Worm (Caenorhabditis elegans) whole organism, L4 larva: ENCODE measurements around the gene str-14.
"Not testable (repeated sequence)": the region's sequence is repeated elsewhere in the genome, so short reads cannot be mapped to it uniquely, and the experiment has no call there.

Experiments used
- ama-1 ChIP-seq: fragments of 150-350 bp; optimal IDR thresholded peaks from 2 replicates; lab custom pipeline; 2014; ENCODE audit warnings: inconsistent platforms, mixed read lengths
- ceh-82 ChIP-seq: sonication (generic microtip); optimal IDR thresholded peaks from 2 replicates; lab custom pipeline; 2017; ENCODE audit warnings: missing biosample characterization, missing genetic modification characterization
- daf-12 ChIP-seq: fragments of 150-350 bp; optimal IDR thresholded peaks from 2 replicates; lab custom pipeline; 2014; ENCODE audit warnings: missing biosample characterization, missing genetic modification reagents, missing genetic modification characterization
- fkh-10 ChIP-seq: fragments of 150-350 bp; optimal IDR thresholded peaks from 2 replicates; lab custom pipeline; 2014; ENCODE audit warnings: missing biosample characterization, missing genetic modification reagents, missing genetic modification characterization
- mep-1 ChIP-seq: fragments of 150-350 bp; sonication (generic microtip); optimal IDR thresholded peaks from 3 replicates; lab custom pipeline; 2014; ENCODE audit warnings: missing biosample characterization, missing genetic modification characterization
- nhr-28 ChIP-seq: fragments of 150-350 bp; optimal IDR thresholded peaks from 2 replicates; lab custom pipeline; 2014; ENCODE audit warnings: missing biosample characterization, missing genetic modification characterization
- unc-62 ChIP-seq, 3 experiments: fragments of 150-350 bp in 1 of 3; sonication (generic microtip); optimal IDR thresholded peaks in 2 of 3; peaks in 1 of 3; 1 replicate in 1 of 3; 2 replicates in 2 of 3; lab custom pipeline; 2014 to 2017; ENCODE audit warnings: missing biosample characterization in 3 of 3, missing genetic modification characterization in 3 of 3, missing genetic modification reagents in 3 of 3, missing genotype in 1 of 3

ce11 chrV:16474686-16475085 lies 19.7 kb upstream of the str-14 start:
- TF ChIP-seq mep-1 (tag; lab: Kevin White, UChicago); ama-1; unc-62 (GFP tag; optimal IDR thresholded peaks at IDR 0.05 in 1 of 2; lab: Kevin White, UChicago); unc-62 (tag; optimal IDR thresholded peaks at IDR 0.05; lab: Kevin White, UChicago); nhr-28 (tag; lab: Kevin White, UChicago); ceh-82 (tag; lab: Kevin White, UChicago); daf-12; fkh-10 (GFP tag; lab: Kevin White, UChicago): not testable (repeated sequence)
